Worm (Caenorhabditis elegans) whole organism, early embryonic: ENCODE results near the gene eri-9.

ENCODE experiments used
- B0310.2 ChIP-seq: sonication (generic microtip); optimal IDR thresholded peaks from 2 replicates; lab custom pipeline; 2016; ENCODE audit warnings: mild to moderate bottlenecking, missing genetic modification characterization, missing compliant biosample characterization
- F13C5.2 ChIP-seq: sonication (generic microtip); optimal IDR thresholded peaks from 2 replicates; lab custom pipeline; 2017; ENCODE audit warnings: mild to moderate bottlenecking, missing genetic modification characterization, inconsistent platforms, missing compliant biosample characterization
- aly-1 ChIP-seq: sonication (generic microtip); optimal IDR thresholded peaks from 2 replicates; lab custom pipeline; 2016; ENCODE audit warnings: missing genetic modification characterization, missing compliant biosample characterization
- ama-1 ChIP-seq: fragments of 150-350 bp; optimal IDR thresholded peaks from 2 replicates; lab custom pipeline; 2014
- ceh-13 ChIP-seq: fragments of 200-800 bp; sonication (Bioruptor generic); optimal IDR thresholded peaks from 2 replicates; lab custom pipeline; 2018; ENCODE audit warnings: mild to moderate bottlenecking, missing genetic modification characterization, missing compliant biosample characterization
- ceh-36 ChIP-seq: sonication (generic microtip); optimal IDR thresholded peaks from 2 replicates; lab custom pipeline; 2016; ENCODE audit warnings: missing genetic modification characterization, inconsistent platforms, missing compliant biosample characterization
- ets-7 ChIP-seq: sonication (generic microtip); optimal IDR thresholded peaks from 2 replicates; lab custom pipeline; 2016; ENCODE audit warnings: missing genotype, missing genetic modification characterization, missing compliant biosample characterization
- flt-1 ChIP-seq: fragments of 200-800 bp; sonication (Bioruptor generic); IDR thresholded peaks from 2 replicates; pipeline ENCODE4 v1.3.6; 2022; ENCODE audit warnings: missing genetic modification characterization, missing compliant biosample characterization
- hmbx-1 ChIP-seq: sonication (generic microtip); optimal IDR thresholded peaks from 2 replicates; lab custom pipeline; 2016; ENCODE audit warnings: mild to moderate bottlenecking, missing genetic modification characterization, missing compliant biosample characterization
- hmg-4 ChIP-seq: fragments of 200-800 bp; sonication (Bioruptor generic); optimal IDR thresholded peaks from 2 replicates; lab custom pipeline; 2018; ENCODE audit warnings: mild to moderate bottlenecking, missing genetic modification characterization, missing compliant biosample characterization
- hnd-1 ChIP-seq: sonication (generic microtip); optimal IDR thresholded peaks from 2 replicates; lab custom pipeline; 2016; ENCODE audit warnings: missing genetic modification characterization, missing compliant biosample characterization
- pes-1 ChIP-seq: fragments of 200-800 bp; sonication (Bioruptor generic); IDR thresholded peaks from 2 replicates; pipeline ENCODE4 v1.3.6; 2022; ENCODE audit warnings: missing genetic modification reagents, missing genetic modification characterization, missing compliant biosample characterization
- scrt-1 ChIP-seq: fragments of 200-800 bp; sonication (Bioruptor generic); IDR thresholded peaks from 2 replicates; pipeline ENCODE4 v1.3.6; 2022; ENCODE audit warnings: missing genetic modification characterization, missing compliant biosample characterization
- sea-1 ChIP-seq: fragments of 200-800 bp; sonication (Bioruptor generic); conservative IDR thresholded peaks from 2 replicates; pipeline ENCODE4 v1.3.6; 2022; ENCODE audit warnings: missing genetic modification characterization, missing compliant biosample characterization
- tbx-11 ChIP-seq: fragments of 200-800 bp; sonication (Bioruptor generic); IDR thresholded peaks from 2 replicates; pipeline ENCODE4 v1.3.6; 2022; ENCODE audit warnings: missing genetic modification characterization, missing compliant biosample characterization
- tbx-37 ChIP-seq: fragments of 200-800 bp; sonication (Bioruptor generic); conservative IDR thresholded peaks from 2 replicates; pipeline ENCODE4 v1.3.6; 2022; ENCODE audit warnings: missing genetic modification reagents, missing genetic modification characterization, missing compliant biosample characterization
- tra-4 ChIP-seq: sonication (generic microtip); optimal IDR thresholded peaks from 2 replicates; lab custom pipeline; 2017; ENCODE audit warnings: missing genetic modification characterization, missing compliant biosample characterization

eri-9 gene

ce11 chrIII:4910956-4911355 is 21.3 kb upstream of the eri-9 start, which contains the start of gene F26F4.2:
TSS of gene F26F4.2 (plus strand) at chrIII:4911256.
- no peak for TF ChIP-seq sea-1 (GFP tag; lab: Robert Waterston, UW)
- TF ChIP-seq pes-1 = no peak
- no peak for TF ChIP-seq ceh-36 (tag; lab: Kevin White, UChicago)
- no peak for TF ChIP-seq tbx-11 (GFP tag; lab: Robert Waterston, UW)
- TF ChIP-seq B0310.2 = no peak
- TF ChIP-seq ama-1 (lab: Kevin White, UChicago) = no peak
- no peak for TF ChIP-seq F13C5.2
- TF ChIP-seq hmbx-1 (tag; lab: Kevin White, UChicago) = no peak

DNA sequence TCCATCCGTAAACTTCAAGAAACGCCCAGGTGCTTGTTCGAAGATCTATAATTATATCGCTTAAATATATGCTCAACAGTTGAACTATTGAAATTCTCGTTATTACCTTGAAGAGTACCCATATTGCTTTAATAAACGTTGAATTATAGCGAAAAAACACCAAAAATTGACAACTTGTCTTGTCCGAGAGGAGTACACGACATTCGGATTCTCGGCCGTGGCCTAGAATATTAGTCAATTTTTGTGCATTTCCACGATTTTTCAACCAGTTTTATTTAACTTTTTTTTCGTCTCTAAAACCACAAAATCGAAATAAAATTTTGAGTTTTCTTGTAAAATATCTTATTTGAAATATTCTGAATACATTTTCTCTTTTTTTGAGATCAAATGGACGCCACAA is 19.9 kb upstream of the eri-9 start, which contains the start of the genes F26F4.9 and cee-1:
Gene F26F4.9 (minus strand): TSS at position 205 of the 400 bp plus-strand sequence.
Gene cee-1 (plus strand): TSS at position 383 of the 400 bp plus-strand sequence.
- TF ChIP-seq B0310.2 (no peak), tbx-37 (0 out of 2 replicates have a peak, but pooled peaks have one; percentile 25)

ce11 chrIII:4913736-4914135 is 18.5 kb upstream of the eri-9 start:
- TF ChIP-seq F13C5.2 (no peak), ama-1 (lab: Kevin White, UChicago) (no peak)

ce11 chrIII:4917077-4917476 is 15.2 kb upstream of the eri-9 start, which contains the start of gene rars-1:
TSS of gene rars-1 (minus strand) at chrIII:4917177.
- TF ChIP-seq hmg-4 (no peak), hnd-1 (tag; lab: Kevin White, UChicago) (no peak)

ce11 chrIII:4917960-4918712 is 14.1 kb upstream of the eri-9 start, which contains the start of gene rpb-8:
TSS of gene rpb-8 (minus strand) at chrIII:4918008.
- TF ChIP-seq tbx-37 (no peak), ets-7 (no peak), sea-1 (GFP tag; lab: Robert Waterston, UW) (no peak), B0310.2 (no peak), hmg-4 (no peak), hnd-1 (tag; lab: Kevin White, UChicago) (no peak), tra-4 (tag; lab: Kevin White, UChicago) (no peak), ceh-36 (tag; lab: Kevin White, UChicago) (no peak)

- TF ChIP-seq ceh-36 (tag; lab: Kevin White, UChicago) = no peak
- TF ChIP-seq hnd-1 (tag; lab: Kevin White, UChicago) = no peak
- no peak for TF ChIP-seq ceh-13 (GFP tag; lab: Kevin White, UChicago)
- no peak for TF ChIP-seq B0310.2
- no peak for TF ChIP-seq aly-1 (tag; lab: Kevin White, UChicago)
- no peak for TF ChIP-seq hmbx-1 (tag; lab: Kevin White, UChicago)
- no peak for TF ChIP-seq F13C5.2
- no peak for TF ChIP-seq tbx-37
- TF ChIP-seq ets-7 = no peak
- no peak for TF ChIP-seq ama-1 (lab: Kevin White, UChicago)
- no peak for TF ChIP-seq scrt-1 (GFP tag; lab: Robert Waterston, UW)
Measured at ce11 chrIII:4918906-4919305, 13.3 kb upstream of the eri-9 start.

DNA sequence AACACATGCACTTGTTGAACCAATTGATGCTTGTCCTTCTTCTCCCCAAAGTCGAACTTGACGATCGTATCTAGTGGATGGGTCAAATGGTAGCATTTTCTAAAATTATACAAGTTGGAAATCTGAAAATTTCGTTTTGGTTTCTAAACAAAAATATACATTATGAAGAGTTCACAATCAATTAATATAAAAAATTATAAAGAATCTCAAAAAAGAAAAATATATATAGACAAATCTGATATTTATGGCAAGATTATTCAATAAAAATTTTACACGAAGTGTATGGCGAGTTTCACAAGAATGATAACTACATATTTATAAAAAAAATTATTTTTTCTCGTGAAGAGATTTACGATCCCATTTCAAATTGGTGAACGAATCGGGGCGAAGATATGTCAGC is 12.0 kb upstream of the eri-9 start, which contains the start of gene ula-1:
Gene ula-1 (minus strand): TSS at position 101 of the 400 bp plus-strand sequence.
- no peak for TF ChIP-seq flt-1 (GFP tag; lab: Robert Waterston, UW)
- no peak for TF ChIP-seq pes-1
- TF ChIP-seq ceh-13 (GFP tag; lab: Kevin White, UChicago) = no peak
- no peak for TF ChIP-seq tra-4 (tag; lab: Kevin White, UChicago)
- TF ChIP-seq ceh-36 (tag; lab: Kevin White, UChicago) = no peak
- no peak for TF ChIP-seq sea-1 (GFP tag; lab: Robert Waterston, UW)
- no peak for TF ChIP-seq hmg-4

- TF ChIP-seq pes-1 = peak; percentile 55; the same call in 1 of the 2 replicates
Measured at ce11 chrIII:4922020-4922419, 10.2 kb upstream of the eri-9 start, which contains the start of gene mmab-1. TSS of gene mmab-1 (minus strand) at chrIII:4922114.

- TF ChIP-seq hmg-4 = no peak
- no peak for TF ChIP-seq ama-1 (lab: Kevin White, UChicago)
- no peak for TF ChIP-seq pes-1
- no peak for TF ChIP-seq ets-7
- no peak for TF ChIP-seq hmbx-1 (tag; lab: Kevin White, UChicago)
- no peak for TF ChIP-seq aly-1 (tag; lab: Kevin White, UChicago)
- TF ChIP-seq tbx-37 = no peak
- TF ChIP-seq tra-4 (tag; lab: Kevin White, UChicago) = no peak
- TF ChIP-seq tbx-11 (GFP tag; lab: Robert Waterston, UW) = no peak
- TF ChIP-seq scrt-1 (GFP tag; lab: Robert Waterston, UW) = no peak
- TF ChIP-seq B0310.2 = no peak
- TF ChIP-seq ceh-36 (tag; lab: Kevin White, UChicago) = no peak
Measured at ce11 chrIII:4924134-4924533, 8.1 kb upstream of the eri-9 start.
